Worm (Caenorhabditis elegans) whole organism, early embryonic: ENCODE data around the gene prmt-5.

Experiments
- F13C5.2 ChIP-seq: sonication (generic microtip); optimal IDR thresholded peaks from 2 replicates; lab custom pipeline; 2017; ENCODE audit warnings: mild to moderate bottlenecking, missing genetic modification characterization, inconsistent platforms, missing compliant biosample characterization
- ama-1 ChIP-seq: fragments of 150-350 bp; optimal IDR thresholded peaks from 2 replicates; lab custom pipeline; 2014
- ceh-13 ChIP-seq: fragments of 200-800 bp; sonication (Bioruptor generic); optimal IDR thresholded peaks from 2 replicates; lab custom pipeline; 2018; ENCODE audit warnings: mild to moderate bottlenecking, missing genetic modification characterization, missing compliant biosample characterization
- ets-7 ChIP-seq: sonication (generic microtip); optimal IDR thresholded peaks from 2 replicates; lab custom pipeline; 2016; ENCODE audit warnings: missing genotype, missing genetic modification characterization, missing compliant biosample characterization
- hmbx-1 ChIP-seq: sonication (generic microtip); optimal IDR thresholded peaks from 2 replicates; lab custom pipeline; 2016; ENCODE audit warnings: mild to moderate bottlenecking, missing genetic modification characterization, missing compliant biosample characterization
- hnd-1 ChIP-seq: sonication (generic microtip); optimal IDR thresholded peaks from 2 replicates; lab custom pipeline; 2016; ENCODE audit warnings: missing genetic modification characterization, missing compliant biosample characterization
- scrt-1 ChIP-seq: fragments of 200-800 bp; sonication (Bioruptor generic); IDR thresholded peaks from 2 replicates; pipeline ENCODE4 v1.3.6; 2022; ENCODE audit warnings: missing genetic modification characterization, missing compliant biosample characterization
- sea-1 ChIP-seq: fragments of 200-800 bp; sonication (Bioruptor generic); conservative IDR thresholded peaks from 2 replicates; pipeline ENCODE4 v1.3.6; 2022; ENCODE audit warnings: missing genetic modification characterization, missing compliant biosample characterization
- tbx-11 ChIP-seq: fragments of 200-800 bp; sonication (Bioruptor generic); IDR thresholded peaks from 2 replicates; pipeline ENCODE4 v1.3.6; 2022; ENCODE audit warnings: missing genetic modification characterization, missing compliant biosample characterization
- tra-4 ChIP-seq: sonication (generic microtip); optimal IDR thresholded peaks from 2 replicates; lab custom pipeline; 2017; ENCODE audit warnings: missing genetic modification characterization, missing compliant biosample characterization

ce11 chrIII:5215375-5215774 is 15.0 kb upstream of the prmt-5 start, which contains the start of gene ZC155.4:
- TF ChIP-seq scrt-1 (GFP tag; lab: Robert Waterston, UW) (no peak), ceh-13 (GFP tag; lab: Kevin White, UChicago) (no peak), ama-1 (lab: Kevin White, UChicago) (no peak), F13C5.2 (no peak), tbx-11 (no peak), hmbx-1 (tag; lab: Kevin White, UChicago) (no peak), hnd-1 (tag; lab: Kevin White, UChicago) (no peak), tra-4 (tag; lab: Kevin White, UChicago) (no peak), sea-1 (GFP tag; lab: Robert Waterston, UW) (no peak), ets-7 (tag; lab: Kevin White, UChicago) (no peak)
